Fruit fly (Drosophila melanogaster) whole organism, adult: ENCODE measurements around the gene CG11878.

Experiments
- CG11617 ChIP-seq: fragments of 200-800 bp; sonication (Bioruptor generic); optimal IDR thresholded peaks from 2 replicates; lab custom pipeline; 2017; ENCODE audit warnings: mild to moderate bottlenecking, missing biosample characterization, missing genetic modification reagents, missing genetic modification characterization
- CG12768 ChIP-seq: fragments of 200-800 bp; sonication (Bioruptor generic); optimal IDR thresholded peaks from 2 replicates; lab custom pipeline; 2017; ENCODE audit warnings: missing biosample characterization, missing genetic modification characterization, mild to moderate bottlenecking, moderate library complexity, missing genetic modification reagents
- CG14711 ChIP-seq: fragments of 200-800 bp; sonication (Bioruptor generic); optimal IDR thresholded peaks from 2 replicates; lab custom pipeline; 2018; ENCODE audit warnings: missing biosample characterization, mild to moderate bottlenecking, missing genetic modification characterization, moderate library complexity
- CG1620 ChIP-seq: fragments of 200-800 bp; sonication (Bioruptor generic); optimal IDR thresholded peaks from 2 replicates; lab custom pipeline; 2016; ENCODE audit warnings: missing biosample characterization, missing genetic modification characterization
- CG33017 ChIP-seq: fragments of 200-800 bp; sonication (Bioruptor generic); optimal IDR thresholded peaks from 2 replicates; lab custom pipeline; 2018; ENCODE audit warnings: missing biosample characterization, mild to moderate bottlenecking, missing genetic modification characterization, moderate library complexity
- CG5204 ChIP-seq: fragments of 200-800 bp; sonication (Bioruptor generic); optimal IDR thresholded peaks from 2 replicates; lab custom pipeline; 2016; ENCODE audit warnings: missing biosample characterization, missing genetic modification characterization
- CG7045 ChIP-seq: fragments of 200-800 bp; sonication (Bioruptor generic); optimal IDR thresholded peaks from 2 replicates; lab custom pipeline; 2017; ENCODE audit warnings: missing biosample characterization, mild to moderate bottlenecking, missing genetic modification characterization
- CG7101 ChIP-seq: fragments of 200-800 bp; sonication (Bioruptor generic); optimal IDR thresholded peaks from 2 replicates; lab custom pipeline; 2018; ENCODE audit warnings: missing biosample characterization, mild to moderate bottlenecking, missing genetic modification characterization, moderate library complexity
- Clk ChIP-seq: fragments of 200-800 bp; sonication (Bioruptor generic); optimal IDR thresholded peaks from 2 replicates; lab custom pipeline; 2017; ENCODE audit warnings: missing biosample characterization, missing genetic modification characterization
- Crg-1 ChIP-seq: fragments of 200-800 bp; sonication (Bioruptor generic); optimal IDR thresholded peaks from 2 replicates; lab custom pipeline; 2016; ENCODE audit warnings: missing biosample characterization, missing genetic modification characterization
- Hr96 ChIP-seq: fragments of 200-800 bp; sonication (Bioruptor generic); optimal IDR thresholded peaks from 2 replicates; lab custom pipeline; 2016; ENCODE audit warnings: missing biosample characterization, missing genetic modification characterization
- Mnt ChIP-seq: fragments of 200-800 bp; sonication (Bioruptor generic); optimal IDR thresholded peaks from 2 replicates; lab custom pipeline; 2016; ENCODE audit warnings: missing biosample characterization, mild to moderate bottlenecking, missing genetic modification characterization
- bab1 ChIP-seq: fragments of 200-800 bp; sonication (Bioruptor generic); optimal IDR thresholded peaks from 3 replicates; lab custom pipeline; 2019; ENCODE audit warnings: missing biosample characterization, mild to moderate bottlenecking, missing genetic modification characterization, moderate library complexity
- cic ChIP-seq: fragments of 200-800 bp; sonication (Bioruptor generic); optimal IDR thresholded peaks from 2 replicates; lab custom pipeline; 2017; ENCODE audit warnings: missing biosample characterization, mild to moderate bottlenecking, missing genetic modification characterization, moderate library complexity
- cnc ChIP-seq, 2 experiments: fragments of >200 bp; optimal IDR thresholded peaks; 2 replicates each; lab custom pipeline; 2017
- kay ChIP-seq: fragments of 200-800 bp; sonication (Bioruptor generic); peaks from one replicate; lab custom pipeline; 2016; ENCODE audit warnings: missing biosample characterization, missing genetic modification characterization, borderline replicate concordance
- ovo ChIP-seq: fragments of 200-800 bp; sonication (Bioruptor generic); optimal IDR thresholded peaks from 2 replicates; lab custom pipeline; 2016; ENCODE audit warnings: missing biosample characterization, missing genetic modification characterization
- pad ChIP-seq: fragments of 200-800 bp; sonication (Bioruptor generic); optimal IDR thresholded peaks from 3 replicates; lab custom pipeline; 2017; ENCODE audit warnings: missing biosample characterization, missing genetic modification characterization, mild to moderate bottlenecking, moderate library complexity, missing genetic modification reagents
- tj ChIP-seq: fragments of 200-800 bp; sonication (Bioruptor generic); optimal IDR thresholded peaks from 3 replicates; lab custom pipeline; 2017; ENCODE audit warnings: missing biosample characterization, mild to moderate bottlenecking, missing genetic modification characterization, moderate library complexity
- toe ChIP-seq: fragments of 200-800 bp; sonication (Bioruptor generic); optimal IDR thresholded peaks from 2 replicates; lab custom pipeline; 2016; ENCODE audit warnings: missing biosample characterization, missing genetic modification characterization

Gene CG11878

DNA sequence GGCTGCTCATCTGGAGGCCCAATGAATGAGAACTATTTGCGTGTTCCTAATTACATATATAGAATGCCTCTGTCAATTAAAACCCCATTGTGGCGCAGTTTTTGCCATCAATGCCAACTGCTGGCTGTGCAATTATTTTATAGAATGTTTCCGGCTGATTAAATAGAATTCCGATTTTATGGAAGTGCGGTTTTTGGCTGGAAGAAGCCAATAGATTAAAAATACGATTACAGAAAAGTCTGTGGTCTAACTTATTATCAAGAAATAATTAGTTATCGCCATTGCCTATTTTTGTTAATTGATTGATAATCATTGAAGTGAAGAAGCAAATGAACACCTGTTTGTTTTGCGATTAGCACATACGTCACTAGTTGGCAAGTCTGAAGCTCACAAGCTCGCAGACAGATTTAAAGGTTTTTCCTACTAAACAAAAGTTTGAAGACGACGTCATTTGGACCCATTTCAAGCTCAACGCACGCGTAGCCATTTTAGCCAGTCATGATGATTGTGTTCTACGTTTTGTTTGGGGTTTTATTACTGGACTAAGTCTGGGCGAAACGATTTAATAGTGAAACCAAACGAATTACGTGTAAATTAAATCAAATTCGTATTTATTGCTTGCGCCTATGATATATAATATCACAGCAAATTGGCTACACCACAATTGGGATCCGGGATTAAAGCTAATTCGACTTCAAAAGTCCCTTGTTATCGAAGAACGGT, 32.3 kb downstream of the CG11878 start:
- no peak for TF ChIP-seq CG14711 (tag; lab: Kevin White, UChicago)
- TF ChIP-seq Clk (GFP tag; lab: Kevin White, UChicago) = no peak
- no peak for TF ChIP-seq pad (GFP tag; lab: Kevin White, UChicago)
- TF ChIP-seq Hr96 = no peak
- TF ChIP-seq CG33017 (tag; lab: Kevin White, UChicago) = no peak
- TF ChIP-seq kay (GFP tag; lab: Kevin White, UChicago) = peak; percentile 95
- TF ChIP-seq CG5204 = no peak
- TF ChIP-seq Crg-1 (GFP tag; lab: Kevin White, UChicago) = no peak
- TF ChIP-seq toe (GFP tag; lab: Kevin White, UChicago) = no peak
- TF ChIP-seq CG7045 (GFP tag; lab: Kevin White, UChicago) = no peak
- TF ChIP-seq CG12768 (GFP tag; lab: Kevin White, UChicago) = peak; percentile 23
- TF ChIP-seq CG11617 (GFP tag; lab: Kevin White, UChicago) = no peak
- TF ChIP-seq cnc (optimal IDR thresholded peaks at IDR 0.05; lab: Kevin White, UChicago) = peak; percentile 54 to 91
- TF ChIP-seq ovo = no peak
- TF ChIP-seq CG7101 (tag; lab: Kevin White, UChicago) = no peak
- no peak for TF ChIP-seq CG1620 (GFP tag; lab: Kevin White, UChicago)
- TF ChIP-seq tj (GFP tag; lab: Kevin White, UChicago) = peak; percentile 28
- TF ChIP-seq Mnt (GFP tag; lab: Kevin White, UChicago) = no peak
- TF ChIP-seq cic = peak; percentile 73
- TF ChIP-seq bab1 (GFP tag; lab: Kevin White, UChicago) = no peak

dm6 chr3R:25308228-25308627, 34.6 kb downstream of the CG11878 start, which contains the start of gene CG10550:
CG10550 (minus strand) TSS chr3R:25308391.
- peak; percentile 61 for TF ChIP-seq CG12768 (GFP tag; lab: Kevin White, UChicago)
- no peak for TF ChIP-seq toe (GFP tag; lab: Kevin White, UChicago)
- TF ChIP-seq Mnt (GFP tag; lab: Kevin White, UChicago) = peak; percentile 33
- TF ChIP-seq ovo = no peak
- no peak for TF ChIP-seq cnc (optimal IDR thresholded peaks at IDR 0.05; lab: Kevin White, UChicago)
- no peak for TF ChIP-seq pad (GFP tag; lab: Kevin White, UChicago)
- TF ChIP-seq Hr96 = peak; percentile 1
- no peak for TF ChIP-seq kay (GFP tag; lab: Kevin White, UChicago)
- peak; percentile 46 for TF ChIP-seq cic

DNA sequence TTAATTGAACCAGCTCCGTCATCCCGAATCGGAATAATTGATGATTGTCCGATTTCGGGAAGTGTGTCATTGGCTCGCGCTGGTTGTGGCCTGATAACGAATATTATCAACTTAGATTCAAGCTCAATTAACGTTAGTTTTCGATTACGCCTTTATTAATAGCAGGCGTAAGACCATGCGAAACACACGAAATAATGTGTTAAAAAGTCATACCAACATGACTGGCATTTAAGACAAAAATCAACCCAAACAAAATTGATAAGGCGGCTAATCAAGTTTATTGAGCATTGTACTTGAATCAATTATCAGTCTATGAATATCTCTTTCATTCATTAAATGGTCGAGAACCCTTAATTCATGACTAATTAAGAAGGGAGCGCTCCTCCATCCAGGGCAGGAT, 35.5 kb downstream of the CG11878 start:
- no peak for TF ChIP-seq Crg-1 (GFP tag; lab: Kevin White, UChicago)
- TF ChIP-seq bab1 (GFP tag; lab: Kevin White, UChicago) = no peak
- TF ChIP-seq cic = peak; percentile 5

DNA sequence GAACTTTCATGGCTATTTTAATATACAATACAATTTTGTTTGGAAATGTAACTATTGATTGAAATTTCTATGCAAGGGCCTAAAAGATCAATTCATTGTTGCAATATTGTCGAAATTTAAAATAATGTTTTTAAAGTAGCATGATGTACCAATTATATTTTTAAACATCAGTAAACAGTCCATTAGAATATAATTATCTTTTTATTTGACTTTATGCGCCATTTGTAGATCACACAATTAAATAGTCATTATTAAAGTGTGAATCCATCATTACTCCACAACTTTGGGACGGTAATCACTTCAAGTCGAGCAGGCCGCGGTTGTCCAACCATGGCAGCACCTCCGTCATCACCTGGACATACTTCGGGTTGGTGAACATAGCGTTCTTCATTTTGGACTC, 37.2 kb downstream of the CG11878 start, which contains the start of gene CG31099:
Gene CG31099, minus strand, starts transcription at position 101 of the 400 bp plus-strand sequence.
- no peak for TF ChIP-seq cnc (optimal IDR thresholded peaks at IDR 0.05; lab: Kevin White, UChicago)
- TF ChIP-seq kay (GFP tag; lab: Kevin White, UChicago) = no peak
- TF ChIP-seq pad (GFP tag; lab: Kevin White, UChicago) = no peak
- TF ChIP-seq Clk (GFP tag; lab: Kevin White, UChicago) = no peak
- TF ChIP-seq CG14711 (tag; lab: Kevin White, UChicago) = no peak
- no peak for TF ChIP-seq Mnt (GFP tag; lab: Kevin White, UChicago)

dm6 chr3R:25312583-25312982, 38.9 kb downstream of the CG11878 start:
- no peak for TF ChIP-seq kay (GFP tag; lab: Kevin White, UChicago)
- TF ChIP-seq CG14711 (tag; lab: Kevin White, UChicago) = no peak
- peak; percentile 26 for TF ChIP-seq toe (GFP tag; lab: Kevin White, UChicago)
- no peak for TF ChIP-seq ovo
- no peak for TF ChIP-seq Crg-1 (GFP tag; lab: Kevin White, UChicago)

- TF ChIP-seq CG33017 (tag; lab: Kevin White, UChicago) = no peak
- no peak for TF ChIP-seq CG5204
- TF ChIP-seq CG12768 (GFP tag; lab: Kevin White, UChicago) = no peak
- no peak for TF ChIP-seq kay (GFP tag; lab: Kevin White, UChicago)
- peak; percentile 63 for TF ChIP-seq cic
- TF ChIP-seq Hr96 = no peak
- no peak for TF ChIP-seq CG7045 (GFP tag; lab: Kevin White, UChicago)
- TF ChIP-seq ovo = no peak
- TF ChIP-seq pad (GFP tag; lab: Kevin White, UChicago) = no peak
Measured at dm6 chr3R:25313771-25314170, 40.1 kb downstream of the CG11878 start, which contains the start of gene CG31087. CG31087 (minus strand) TSS chr3R:25313833.

- peak; percentile 73 for TF ChIP-seq kay (GFP tag; lab: Kevin White, UChicago)
- peak; percentile 20 for TF ChIP-seq cic
- TF ChIP-seq CG7101 (tag; lab: Kevin White, UChicago) = no peak
Measured at dm6 chr3R:25316016-25316415, 42.4 kb downstream of the CG11878 start, which contains the start of gene CG10559. CG10559 (minus strand) TSS chr3R:25316116.
